Fruit fly (Drosophila melanogaster): ENCODE measurements around the gene CG17931.

Gene CG17931

DNA sequence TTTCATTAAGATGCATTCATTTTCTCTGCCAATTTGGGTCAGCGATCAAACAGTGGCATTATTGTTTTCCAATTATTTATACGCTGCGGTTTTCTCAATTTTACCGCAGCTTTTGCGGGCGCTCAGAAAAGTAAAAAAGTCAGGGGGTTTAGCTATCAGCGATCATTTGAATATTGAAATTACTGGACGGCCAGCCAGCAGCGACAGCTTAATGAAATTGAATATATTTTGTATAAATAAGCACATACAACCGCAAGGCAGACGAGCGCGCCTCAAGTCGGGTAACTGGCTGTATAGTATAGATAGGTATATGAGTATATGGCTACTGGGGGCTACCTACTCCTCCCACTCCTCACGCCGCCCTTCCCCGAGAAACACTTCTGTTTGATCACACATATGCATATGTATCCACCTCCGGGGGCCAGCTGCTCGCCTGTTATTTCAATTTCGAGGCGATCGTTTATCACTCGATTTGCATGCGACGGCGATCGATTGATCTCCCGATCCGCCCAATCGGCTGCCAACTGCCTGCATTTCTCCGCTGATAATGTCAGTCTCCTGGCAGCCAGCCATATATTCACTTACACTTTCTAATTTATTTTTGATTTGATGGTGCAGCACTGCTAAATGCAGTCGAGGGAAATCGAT, 2.9 kb downstream of the CG17931 start:
- TF ChIP-seq CG17801 (GFP tag; optimal IDR thresholded peaks at IDR 0.05; ENCODE audit: partially characterized antibody) = no peak

DNA sequence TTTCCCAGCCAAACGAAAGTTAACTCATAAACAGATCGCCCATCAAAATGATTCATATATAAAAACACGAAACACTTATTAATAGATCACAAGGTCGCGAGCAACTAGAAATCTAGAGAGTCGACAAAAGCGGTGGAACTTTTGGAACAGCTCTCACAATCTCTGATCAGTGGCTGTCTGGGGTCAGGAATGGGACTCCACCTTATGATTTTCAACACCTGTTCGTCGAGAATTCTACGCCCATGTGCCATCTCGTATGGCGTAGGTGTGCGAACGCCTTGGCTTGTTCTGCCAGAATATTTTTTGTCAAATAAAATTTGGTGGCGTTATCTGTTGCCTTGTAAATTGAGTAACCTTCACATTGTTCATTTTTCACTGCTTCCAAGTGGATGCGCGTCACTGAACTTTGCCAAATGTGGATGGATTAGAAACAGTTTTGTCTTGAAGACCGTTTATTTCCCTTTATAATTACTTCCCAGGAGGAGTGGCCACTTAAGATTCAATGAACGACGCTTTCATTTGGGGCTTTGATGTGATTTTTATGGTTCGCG, 3.8 kb downstream of the CG17931 start:
- TF ChIP-seq CG17801 (GFP tag; optimal IDR thresholded peaks at IDR 0.05; ENCODE audit: partially characterized antibody) = no peak

DNA sequence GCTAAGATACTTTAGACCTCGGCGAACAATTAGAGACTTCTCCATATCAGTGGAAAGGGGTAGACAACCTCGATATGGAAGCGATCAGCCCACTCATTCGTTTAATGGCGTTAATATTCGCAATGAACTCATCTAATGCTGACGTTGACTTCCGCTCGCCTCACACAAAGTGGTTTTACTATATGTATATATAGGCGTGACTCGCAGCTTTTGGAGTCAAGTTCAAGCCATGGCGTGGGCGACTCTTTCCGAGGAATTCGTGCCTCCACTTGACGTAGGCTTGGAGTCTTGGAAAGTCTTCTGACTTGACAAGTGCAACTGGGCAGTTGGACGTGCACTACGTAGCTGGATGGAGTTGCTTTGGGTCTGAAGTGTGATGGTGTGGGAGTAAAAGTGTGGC, 5.6 kb downstream of the CG17931 start:
- TF ChIP-seq CG17801 (GFP tag; optimal IDR thresholded peaks at IDR 0.05; ENCODE audit: partially characterized antibody) = no peak

DNA sequence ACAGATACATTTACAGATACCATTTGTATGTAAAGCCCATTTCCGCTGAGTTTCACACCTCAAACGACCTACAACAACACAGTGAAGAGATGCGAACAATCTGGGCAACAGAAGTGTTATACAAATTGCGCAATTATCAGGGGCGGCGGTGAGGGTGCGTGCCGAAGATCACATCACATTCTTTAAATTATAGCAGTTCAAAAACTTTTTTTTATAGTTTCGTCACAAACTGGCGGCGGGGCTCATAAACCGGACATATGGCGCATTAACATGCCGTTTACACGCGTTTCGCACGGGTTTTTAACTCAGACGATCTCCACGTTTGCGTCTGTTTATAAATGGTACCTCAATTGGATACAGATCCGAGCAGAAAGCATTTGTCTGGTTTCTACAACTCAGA, 6.1 kb downstream of the CG17931 start:
- TF ChIP-seq CG17801 (GFP tag; optimal IDR thresholded peaks at IDR 0.05; ENCODE audit: partially characterized antibody) = no peak

DNA sequence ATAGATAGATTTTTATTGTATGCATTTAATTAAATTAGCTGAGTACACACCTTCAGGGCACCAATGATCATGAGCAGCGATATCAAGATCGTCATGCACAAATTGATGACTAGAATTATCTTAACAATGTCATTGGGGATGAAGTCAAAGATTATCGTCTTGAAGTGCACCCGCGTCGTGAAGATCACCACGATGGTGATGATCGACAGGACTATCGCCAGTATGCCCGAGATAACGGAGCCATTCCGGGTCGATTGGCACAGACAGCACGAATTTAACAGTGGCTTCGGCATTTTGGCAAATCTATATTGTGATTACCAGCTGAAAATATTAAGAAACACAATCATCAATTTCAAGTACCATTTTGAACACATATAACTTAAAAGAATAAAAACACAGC, 7.2 kb downstream of the CG17931 start:
- TF ChIP-seq CG17801 (GFP tag; optimal IDR thresholded peaks at IDR 0.05; ENCODE audit: partially characterized antibody) = no peak

DNA sequence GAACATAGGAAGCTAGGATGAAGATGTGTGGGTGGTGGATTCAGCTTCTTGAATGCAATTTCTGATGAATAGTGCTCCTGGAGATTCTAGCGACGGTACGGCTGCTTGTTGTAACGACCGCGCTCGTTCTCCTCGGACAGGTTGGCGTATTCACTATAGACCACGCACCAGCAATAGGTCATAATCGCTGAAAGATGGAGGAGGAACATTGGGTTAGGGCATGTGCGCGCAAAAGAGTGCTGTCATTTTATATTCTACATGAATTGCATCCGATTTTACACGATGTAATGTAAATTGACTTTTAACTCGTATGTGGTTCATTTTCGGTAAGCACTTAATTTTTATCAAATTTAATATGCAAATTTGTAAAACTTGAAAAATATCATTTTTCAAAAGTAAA, 8.2 kb downstream of the CG17931 start:
- no peak for TF ChIP-seq CG17801 (GFP tag; optimal IDR thresholded peaks at IDR 0.05; ENCODE audit: partially characterized antibody)

DNA sequence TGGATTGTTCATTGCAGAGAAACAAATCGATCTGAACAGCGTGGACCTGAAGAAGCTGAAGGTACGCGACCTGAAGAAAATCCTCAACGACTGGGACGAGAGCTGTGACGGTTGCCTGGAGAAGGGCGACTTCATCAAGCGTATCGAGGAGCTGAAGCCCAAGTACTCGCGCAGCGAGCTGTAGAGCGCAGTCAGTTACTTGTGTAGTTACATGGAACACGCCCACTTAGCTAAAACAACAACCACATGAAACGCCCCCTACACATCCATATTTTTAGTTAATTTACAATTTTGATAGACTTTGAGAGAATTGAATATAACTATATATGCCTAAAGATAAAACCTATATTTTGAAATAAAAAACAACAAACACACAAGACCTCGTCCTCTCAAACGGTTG, 8.9 kb downstream of the CG17931 start:
- no peak for TF ChIP-seq CG17801 (GFP tag; optimal IDR thresholded peaks at IDR 0.05; ENCODE audit: partially characterized antibody)

DNA sequence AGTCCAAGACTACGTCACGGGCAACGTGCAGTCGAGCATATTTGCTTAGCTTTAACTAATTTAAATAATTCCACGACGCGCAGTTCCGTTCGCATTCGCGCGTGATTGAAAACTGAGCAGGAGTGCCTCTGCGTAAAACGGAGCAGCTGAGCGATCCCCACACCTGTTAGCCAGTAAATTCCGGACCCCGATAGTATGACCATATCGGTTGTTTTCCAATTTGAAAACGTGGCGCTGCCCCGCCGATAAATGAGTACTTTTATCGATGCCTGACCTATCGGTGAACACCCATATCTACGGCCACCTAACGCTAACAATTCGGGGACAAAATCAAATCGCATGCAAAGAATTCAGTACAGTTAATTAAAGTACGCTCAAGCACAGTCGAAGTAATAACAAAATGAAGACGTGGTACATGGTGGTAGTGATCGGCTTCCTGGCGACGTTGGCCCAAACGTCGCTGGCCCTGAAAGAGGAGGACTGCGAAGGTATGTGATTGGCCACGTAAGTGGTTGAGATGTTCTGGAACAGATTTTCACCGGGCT, 10.1 kb downstream of the CG17931 start, which contains the start of the genes CG14879 and Manf:
Gene CG14879 (minus strand): TSS at position 116 of the 545 bp plus-strand sequence.
Gene Manf (plus strand): TSS at position 294 of the 545 bp plus-strand sequence.
- TF ChIP-seq CG17801 (GFP tag; optimal IDR thresholded peaks at IDR 0.05; ENCODE audit: partially characterized antibody) = no peak

DNA sequence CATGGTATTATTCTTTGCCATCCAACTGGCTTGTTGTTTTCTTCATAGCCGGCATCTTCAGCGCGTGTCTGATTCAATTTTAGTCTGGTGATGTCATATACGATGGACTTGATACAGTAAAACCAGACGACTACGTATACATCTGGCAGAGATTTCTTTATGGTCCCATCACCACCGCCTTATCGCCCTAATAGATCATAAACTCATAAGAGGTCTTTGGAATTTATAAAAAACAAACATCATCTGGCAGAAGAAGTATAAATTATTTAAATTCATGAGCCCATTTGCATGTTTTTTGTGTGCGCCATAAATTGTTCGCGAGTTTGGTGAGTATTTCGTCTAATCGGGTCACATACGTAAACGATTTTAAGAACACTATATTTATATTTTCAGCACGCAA, 11.0 kb downstream of the CG17931 start:
- TF ChIP-seq CG17801 (GFP tag; optimal IDR thresholded peaks at IDR 0.05; ENCODE audit: partially characterized antibody) = no peak

DNA sequence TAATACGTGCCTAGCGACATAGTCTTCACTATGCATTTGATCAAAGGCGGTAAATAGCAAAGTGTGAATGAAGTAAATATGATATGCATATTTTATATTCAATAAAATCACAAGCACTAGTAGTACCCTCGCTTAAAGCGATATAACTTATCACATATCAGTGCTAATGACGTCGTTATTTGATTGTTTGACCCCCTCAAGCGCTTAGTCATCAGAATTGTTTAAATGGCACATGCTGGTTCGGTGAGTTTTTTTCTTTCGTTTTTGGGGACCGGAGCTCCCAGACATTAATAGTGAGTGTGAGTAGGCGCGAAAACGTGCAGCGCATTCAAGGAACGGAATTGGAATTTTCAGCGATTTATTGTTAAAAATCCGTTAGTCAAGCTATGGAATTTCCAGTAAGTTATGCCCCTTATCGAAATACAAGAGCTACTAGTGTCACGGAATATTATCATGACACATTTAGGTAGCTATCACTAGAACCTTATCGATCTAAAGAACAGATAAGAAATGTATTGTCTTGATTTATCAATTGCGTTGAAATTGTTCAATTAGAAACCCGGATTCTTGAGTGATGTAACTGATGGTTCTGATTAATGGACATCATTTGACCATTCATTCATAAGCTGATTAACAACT, 11.5 kb downstream of the CG17931 start:
- TF ChIP-seq CG17801 (GFP tag; optimal IDR thresholded peaks at IDR 0.05; ENCODE audit: partially characterized antibody) = no peak

DNA sequence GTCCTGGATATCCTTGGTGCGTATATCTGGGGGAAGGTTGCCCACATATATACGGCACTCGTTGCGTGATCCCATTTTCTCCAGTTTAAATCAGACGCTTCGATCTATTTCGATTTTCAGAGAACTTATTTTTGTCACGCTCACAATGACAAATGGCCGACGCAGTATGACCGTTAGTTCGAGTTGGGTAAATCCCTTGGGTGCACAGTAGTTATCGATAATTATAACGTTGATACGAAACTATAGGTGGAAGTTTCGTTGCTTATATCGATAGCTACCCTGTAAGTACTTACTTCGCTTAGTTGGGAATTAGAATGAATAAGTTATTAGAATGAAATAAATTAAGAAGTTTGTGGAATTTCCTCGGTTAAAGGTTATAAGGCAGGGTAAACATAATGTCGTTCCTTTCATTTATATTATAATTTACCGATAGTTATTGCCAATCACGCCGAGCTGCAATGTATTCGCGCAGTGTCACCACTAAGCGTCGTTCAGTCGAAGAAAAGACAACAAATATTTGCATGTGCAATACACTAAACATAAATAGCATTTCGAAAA, 17.4 kb downstream of the CG17931 start, which contains the start of the genes SF2 and pad:
Gene SF2 (minus strand): TSS at position 172 of the 558 bp plus-strand sequence.
Gene pad (plus strand): TSS at position 502 of the 558 bp plus-strand sequence.
- peak; percentile 77 for TF ChIP-seq CG17801 (GFP tag; optimal IDR thresholded peaks at IDR 0.05; ENCODE audit: partially characterized antibody)

DNA sequence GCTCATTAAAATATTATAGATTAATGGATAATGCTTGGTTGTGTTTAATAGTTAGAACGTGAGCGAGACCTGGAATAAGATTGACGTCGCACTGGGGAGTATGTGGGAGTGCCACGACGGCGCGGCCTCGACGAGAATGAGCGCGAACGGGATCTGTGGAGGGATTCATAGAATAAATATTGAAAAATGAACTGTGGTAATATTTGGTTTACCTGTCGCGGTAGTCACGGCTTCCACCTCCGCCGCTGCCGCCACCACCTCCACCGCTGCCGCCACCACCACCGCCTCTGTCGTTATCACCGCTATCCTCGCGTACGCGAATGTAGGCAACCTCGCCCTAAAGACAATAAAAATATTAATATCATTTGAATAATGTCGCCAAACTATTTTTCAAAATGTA, 18.7 kb downstream of the CG17931 start:
- no peak for TF ChIP-seq CG17801 (GFP tag; optimal IDR thresholded peaks at IDR 0.05; ENCODE audit: partially characterized antibody)

DNA sequence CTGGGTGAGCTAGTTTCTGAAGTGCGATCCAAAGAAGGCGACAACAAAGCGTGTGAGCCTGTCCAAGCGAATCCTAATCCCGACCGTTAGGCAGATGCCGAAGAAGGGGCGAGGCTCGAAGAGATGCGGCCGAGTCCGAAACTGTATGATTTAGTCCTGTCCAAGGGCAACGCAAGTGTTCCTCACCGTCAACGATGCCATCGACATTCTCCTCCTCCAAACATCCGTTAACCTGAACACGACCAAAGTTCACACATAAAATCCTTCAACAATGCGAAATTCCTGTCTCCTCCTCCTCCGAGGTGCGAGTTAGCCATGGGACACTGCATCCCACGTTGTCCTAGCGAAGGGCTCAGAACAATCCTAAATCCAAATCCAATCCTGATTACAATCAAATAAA, 19.8 kb downstream of the CG17931 start, which contains the start of gene Sulf1:
Gene Sulf1 (minus strand): TSS at position 101 of the 400 bp plus-strand sequence.
- TF ChIP-seq CG17801 (GFP tag; optimal IDR thresholded peaks at IDR 0.05; ENCODE audit: partially characterized antibody) = no peak

DNA sequence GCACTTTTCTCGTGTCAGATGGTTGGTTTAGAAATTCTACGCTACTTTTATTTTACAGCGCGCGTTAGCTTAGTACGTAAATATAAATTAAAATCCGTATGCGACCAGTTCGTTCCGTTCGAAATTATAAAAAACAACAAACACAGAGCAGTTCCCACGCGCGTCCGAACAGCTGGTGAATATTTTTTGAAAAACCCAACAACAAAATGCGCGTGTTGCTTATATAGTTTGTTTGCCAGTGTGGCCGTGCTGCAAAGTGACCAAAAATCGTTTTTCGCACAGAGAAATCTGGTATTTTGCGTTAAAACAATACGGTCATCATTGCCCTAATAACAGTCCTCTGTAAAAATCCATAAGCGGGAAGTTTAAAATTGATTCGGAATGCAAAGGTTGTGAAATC, 20.9 kb downstream of the CG17931 start:
- TF ChIP-seq CG17801 (GFP tag; optimal IDR thresholded peaks at IDR 0.05; ENCODE audit: partially characterized antibody) = peak; percentile 54

DNA sequence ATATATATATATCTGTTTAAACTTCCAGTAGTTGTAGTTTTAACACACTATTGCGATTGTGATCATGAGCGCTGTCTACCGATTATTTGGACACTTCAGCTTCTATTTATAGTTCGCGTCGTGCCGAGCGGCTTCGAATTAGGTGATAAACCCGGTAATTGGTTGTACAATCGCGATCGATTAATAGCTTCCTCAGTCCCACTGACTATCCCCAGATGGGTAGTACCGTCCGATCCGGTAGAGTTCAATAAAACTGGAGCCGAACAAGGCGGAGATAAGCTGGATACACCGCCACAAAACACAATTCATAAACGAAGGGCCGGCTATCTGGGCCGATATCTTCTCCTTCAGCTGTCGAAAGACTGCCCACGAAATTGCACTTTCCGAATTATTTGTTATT, 21.4 kb downstream of the CG17931 start:
- no peak for TF ChIP-seq CG17801 (GFP tag; optimal IDR thresholded peaks at IDR 0.05; ENCODE audit: partially characterized antibody)

DNA sequence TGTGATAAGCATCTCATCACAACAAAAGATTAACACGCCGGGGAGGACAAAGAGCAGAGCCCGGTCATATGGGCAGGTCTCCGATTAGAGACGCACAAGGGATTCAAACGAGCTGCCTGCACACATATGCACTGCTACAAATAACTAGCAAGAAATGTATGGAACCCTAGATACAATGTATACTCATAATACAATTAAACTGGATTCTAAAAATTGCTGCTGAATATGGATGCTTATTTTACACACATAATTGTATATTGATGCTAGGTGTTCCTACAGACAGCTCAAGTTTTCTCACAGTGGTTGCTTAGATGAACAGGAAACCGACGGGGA, 22.2 kb downstream of the CG17931 start:
- TF ChIP-seq CG17801 (GFP tag; optimal IDR thresholded peaks at IDR 0.05; ENCODE audit: partially characterized antibody) = no peak
